Worm (Caenorhabditis elegans) whole organism, mixed stage, embryonic: ENCODE results near the gene F53H2.3.

Experiments
- bed-3 ChIP-seq: fragments of 200-800 bp; sonication (Bioruptor generic); optimal IDR thresholded peaks from 3 replicates; lab custom pipeline; 2018; ENCODE audit warnings: mild to moderate bottlenecking, missing genetic modification characterization, moderate library complexity, missing compliant biosample characterization
- nhr-237 ChIP-seq: fragments of 150-350 bp; optimal IDR thresholded peaks from 2 replicates; lab custom pipeline; 2014; ENCODE audit warnings: missing biosample characterization, missing genetic modification characterization
- snpc-4 ChIP-seq: fragments of 150-350 bp; optimal IDR thresholded peaks from 2 replicates; lab custom pipeline; 2014; ENCODE audit warnings: missing biosample characterization, missing genetic modification characterization
- unc-62 ChIP-seq: fragments of 150-350 bp; optimal IDR thresholded peaks from 2 replicates; lab custom pipeline; 2014; ENCODE audit warnings: missing biosample characterization, missing genetic modification reagents, missing genetic modification characterization
- zip-8 ChIP-seq: fragments of 150-350 bp; optimal IDR thresholded peaks from 2 replicates; lab custom pipeline; 2014; ENCODE audit warnings: missing biosample characterization, missing genetic modification characterization

DNA sequence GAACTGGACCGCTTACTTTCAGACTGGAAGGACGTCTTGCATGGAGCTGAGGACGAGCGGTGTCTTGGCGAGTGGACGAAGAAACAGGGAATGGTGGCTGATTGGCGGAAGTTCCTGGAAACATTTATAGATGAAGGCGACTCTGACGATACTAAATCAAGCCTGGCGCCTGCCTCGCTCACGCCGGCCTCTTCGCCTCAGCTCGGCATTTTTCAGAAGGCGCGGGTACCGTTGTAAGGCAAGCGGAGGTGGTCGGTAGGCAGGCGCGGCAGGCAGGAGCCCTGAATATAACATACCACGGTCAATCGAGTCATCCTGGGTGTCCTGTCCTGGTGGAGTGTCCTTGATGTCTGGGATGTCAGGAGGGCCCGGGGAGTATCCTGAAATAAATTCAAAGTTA lies 34.3 kb upstream of the F53H2.3 start:
- TF ChIP-seq zip-8 (no peak), bed-3 (GFP tag; lab: Kevin White, UChicago) (no peak), unc-62 (GFP tag; lab: Kevin White, UChicago) (no peak), snpc-4 (no peak), nhr-237 (tag; lab: Kevin White, UChicago) (no peak)
